Worm (Caenorhabditis elegans) whole organism, L1 larva: Measurements from ENCODE around the gene unc-47.

ENCODE experiments used
- C16A3.4 ChIP-seq: fragments of 150-350 bp; optimal IDR thresholded peaks from 2 replicates; lab custom pipeline; 2014; ENCODE audit warnings: missing biosample characterization, missing genetic modification characterization
- C34B4.2 ChIP-seq: sonication (generic microtip); optimal IDR thresholded peaks from 2 replicates; lab custom pipeline; 2017; ENCODE audit warnings: mild to moderate bottlenecking, missing genetic modification characterization, missing compliant biosample characterization
- Y116A8C.19 ChIP-seq: sonication (generic microtip); optimal IDR thresholded peaks from 2 replicates; lab custom pipeline; 2016; ENCODE audit warnings: missing compliant biosample characterization, missing genetic modification characterization, borderline replicate concordance
- alr-1 ChIP-seq: fragments of 200-800 bp; sonication (Bioruptor generic); optimal IDR thresholded peaks from 2 replicates; lab custom pipeline; 2018; ENCODE audit warnings: borderline replicate concordance, mild to moderate bottlenecking, missing genetic modification characterization, missing compliant biosample characterization
- aly-2 ChIP-seq: fragments of 150-350 bp; optimal IDR thresholded peaks from 2 replicates; lab custom pipeline; 2014; ENCODE audit warnings: missing biosample characterization, missing genetic modification characterization
- ama-1 ChIP-seq: fragments of 150-350 bp; optimal IDR thresholded peaks from 2 replicates; lab custom pipeline; 2014
- ceh-8 ChIP-seq: fragments of 200-800 bp; sonication (Bioruptor generic); optimal IDR thresholded peaks from 2 replicates; lab custom pipeline; 2018; ENCODE audit warnings: mild to moderate bottlenecking, missing genetic modification characterization, moderate library complexity, missing compliant biosample characterization
- ceh-82 ChIP-seq, 3 experiments: fragments of 150-350 bp in 1 of 3; sonication (generic microtip) in 2 of 3; optimal IDR thresholded peaks; 2 replicates each; lab custom pipeline; 2014 to 2017; ENCODE audit warnings: missing biosample characterization in 3 of 3, missing genetic modification characterization in 3 of 3
- ceh-88 ChIP-seq: fragments of 200-800 bp; sonication (Bioruptor generic); IDR thresholded peaks from 2 replicates; pipeline ENCODE4 v1.3.6; 2022; ENCODE audit warnings: missing genetic modification characterization, missing compliant biosample characterization
- ces-1 ChIP-seq: fragments of 150-350 bp; optimal IDR thresholded peaks from 2 replicates; lab custom pipeline; 2014; ENCODE audit warnings: missing biosample characterization, missing genetic modification reagents, missing genetic modification characterization
- dpl-1 ChIP-seq, 3 experiments: fragments of 150-350 bp in 2 of 3; sonication (generic microtip) in 1 of 3; optimal IDR thresholded peaks; 2 replicates each; lab custom pipeline; 2014 to 2017; ENCODE audit warnings: missing biosample characterization in 3 of 3, missing genetic modification characterization in 3 of 3, missing genetic modification reagents in 3 of 3
- efl-3 ChIP-seq: fragments of 200-800 bp; sonication (Bioruptor generic); optimal IDR thresholded peaks from 2 replicates; lab custom pipeline; 2018; ENCODE audit warnings: mild to moderate bottlenecking, missing genetic modification characterization, missing compliant biosample characterization
- egl-13 ChIP-seq: sonication (generic microtip); optimal IDR thresholded peaks from 2 replicates; lab custom pipeline; 2016; ENCODE audit warnings: missing genotype, missing genetic modification reagents, missing genetic modification characterization, missing compliant biosample characterization
- elt-3 ChIP-seq, 6 experiments: fragments of 150-350 bp in 1 of 6; sonication (generic microtip); optimal IDR thresholded peaks; 2 replicates each; lab custom pipeline; 2017 to 2018; ENCODE audit warnings: missing biosample characterization in 6 of 6, missing genetic modification characterization in 6 of 6, inconsistent platforms in 1 of 6
- fkh-10 ChIP-seq: sonication (generic microtip); optimal IDR thresholded peaks from 2 replicates; lab custom pipeline; 2017; ENCODE audit warnings: missing biosample characterization, missing genetic modification reagents, missing genetic modification characterization
- fos-1 ChIP-seq: fragments of 150-350 bp; optimal IDR thresholded peaks from 2 replicates; lab custom pipeline; 2014; ENCODE audit warnings: missing biosample characterization, missing genetic modification characterization
- grh-1 ChIP-seq: fragments of 200-800 bp; sonication (Bioruptor generic); IDR thresholded peaks from 2 replicates; pipeline ENCODE4 v1.3.6; 2022; ENCODE audit warnings: missing genetic modification reagents, missing genetic modification characterization, missing compliant biosample characterization
- hlh-4 ChIP-seq: sonication (generic microtip); optimal IDR thresholded peaks from 2 replicates; lab custom pipeline; 2016; ENCODE audit warnings: mild to moderate bottlenecking, missing genetic modification characterization, missing compliant biosample characterization
- jun-1 ChIP-seq: fragments of 150-350 bp; optimal IDR thresholded peaks from 2 replicates; lab custom pipeline; 2014; ENCODE audit warnings: missing biosample characterization, missing genetic modification reagents, missing genetic modification characterization
- lin-13 ChIP-seq: fragments of 150-350 bp; optimal IDR thresholded peaks from 2 replicates; lab custom pipeline; 2014; ENCODE audit warnings: missing biosample characterization, missing genetic modification reagents, missing genetic modification characterization
- lin-15B ChIP-seq: fragments of 150-350 bp; sonication (generic microtip); optimal IDR thresholded peaks from 3 replicates; lab custom pipeline; 2014; ENCODE audit warnings: missing biosample characterization, missing genetic modification characterization
- lin-39 ChIP-seq: fragments of 150-350 bp; optimal IDR thresholded peaks from 2 replicates; lab custom pipeline; 2014; ENCODE audit warnings: missing biosample characterization, missing genetic modification reagents, missing genetic modification characterization
- lir-3 ChIP-seq: sonication (generic microtip); optimal IDR thresholded peaks from 2 replicates; lab custom pipeline; 2016; ENCODE audit warnings: mild to moderate bottlenecking, missing genetic modification characterization, moderate library complexity, missing compliant biosample characterization; ENCODE audit not compliant: poor library complexity
- lsy-2 ChIP-seq, 2 experiments: fragments of 150-350 bp; optimal IDR thresholded peaks; 2 replicates each; lab custom pipeline; 2014; ENCODE audit warnings: missing biosample characterization in 2 of 2, missing genetic modification characterization in 2 of 2
- mep-1 ChIP-seq: fragments of 150-350 bp; optimal IDR thresholded peaks from 2 replicates; lab custom pipeline; 2014; ENCODE audit warnings: missing biosample characterization, missing genetic modification characterization
- nhr-11 ChIP-seq: fragments of 150-350 bp; optimal IDR thresholded peaks from 2 replicates; lab custom pipeline; 2014; ENCODE audit warnings: missing biosample characterization, missing genetic modification characterization
- nhr-12 ChIP-seq: sonication (generic microtip); optimal IDR thresholded peaks from 2 replicates; lab custom pipeline; 2017; ENCODE audit warnings: missing biosample characterization, missing genetic modification characterization
- nhr-19 ChIP-seq: fragments of 200-800 bp; sonication (Bioruptor generic); conservative IDR thresholded peaks from 2 replicates; pipeline ENCODE4 v1.3.6; 2022; ENCODE audit warnings: missing genetic modification characterization, missing compliant biosample characterization
- nhr-20 ChIP-seq: sonication (generic microtip); optimal IDR thresholded peaks from 2 replicates; lab custom pipeline; 2016; ENCODE audit warnings: mild to moderate bottlenecking, missing genetic modification characterization, missing compliant biosample characterization
- nhr-237 ChIP-seq: fragments of 150-350 bp; optimal IDR thresholded peaks from 2 replicates; lab custom pipeline; 2014; ENCODE audit warnings: missing biosample characterization, missing genetic modification characterization
- nhr-47 ChIP-seq: sonication (generic microtip); optimal IDR thresholded peaks from 2 replicates; lab custom pipeline; 2016; ENCODE audit warnings: mild to moderate bottlenecking, missing genetic modification characterization, moderate library complexity, missing compliant biosample characterization
- nhr-76 ChIP-seq: sonication (generic microtip); optimal IDR thresholded peaks from 2 replicates; lab custom pipeline; 2017; ENCODE audit warnings: missing biosample characterization, missing genetic modification characterization
- nhr-90 ChIP-seq: sonication (generic microtip); optimal IDR thresholded peaks from 2 replicates; lab custom pipeline; 2016; ENCODE audit warnings: mild to moderate bottlenecking, missing genetic modification characterization, missing compliant biosample characterization; ENCODE audit not compliant: poor library complexity
- pag-3 ChIP-seq: sonication (generic microtip); optimal IDR thresholded peaks from 2 replicates; lab custom pipeline; 2017; ENCODE audit warnings: missing genetic modification characterization, mild to moderate bottlenecking, missing compliant biosample characterization, antibody characterized with exemption, borderline replicate concordance; ENCODE audit not compliant: insufficient read depth
- rnt-1 ChIP-seq: sonication (generic microtip); optimal IDR thresholded peaks from 2 replicates; lab custom pipeline; 2016; ENCODE audit warnings: mild to moderate bottlenecking, missing genetic modification characterization, moderate library complexity, missing compliant biosample characterization
- snpc-4 ChIP-seq: fragments of 150-350 bp; optimal IDR thresholded peaks from 2 replicates; lab custom pipeline; 2014; ENCODE audit warnings: missing biosample characterization, missing genetic modification characterization
- snu-23 ChIP-seq: sonication (generic microtip); optimal IDR thresholded peaks from 2 replicates; lab custom pipeline; 2016; ENCODE audit warnings: missing genetic modification characterization, missing compliant biosample characterization
- sox-4 ChIP-seq: sonication (generic microtip); optimal IDR thresholded peaks from 2 replicates; lab custom pipeline; 2016; ENCODE audit warnings: missing genetic modification characterization, missing compliant biosample characterization
- sptf-1 ChIP-seq: fragments of 150-350 bp; optimal IDR thresholded peaks from 2 replicates; lab custom pipeline; 2014; ENCODE audit warnings: missing biosample characterization, missing genetic modification characterization
- sup-37 ChIP-seq: fragments of 200-800 bp; sonication (Bioruptor generic); optimal IDR thresholded peaks from 2 replicates; lab custom pipeline; 2018; ENCODE audit warnings: mild to moderate bottlenecking, missing genetic modification characterization, missing compliant biosample characterization
- swsn-7 ChIP-seq: sonication (generic microtip); optimal IDR thresholded peaks from 2 replicates; lab custom pipeline; 2016; ENCODE audit warnings: missing genetic modification characterization, missing compliant biosample characterization
- tbx-2 ChIP-seq: sonication (generic microtip); optimal IDR thresholded peaks from 2 replicates; lab custom pipeline; 2016; ENCODE audit warnings: missing genetic modification characterization, missing compliant biosample characterization
- tlp-1 ChIP-seq: fragments of 150-350 bp; optimal IDR thresholded peaks from 2 replicates; lab custom pipeline; 2014; ENCODE audit warnings: missing biosample characterization, missing genetic modification characterization
- unc-130 ChIP-seq: fragments of 150-350 bp; optimal IDR thresholded peaks from 2 replicates; lab custom pipeline; 2017; ENCODE audit warnings: missing biosample characterization, missing genetic modification characterization, inconsistent platforms
- unc-30 ChIP-seq: sonication (generic microtip); optimal IDR thresholded peaks from 2 replicates; lab custom pipeline; 2017; ENCODE audit warnings: missing biosample characterization, missing genetic modification characterization
- unc-62 ChIP-seq: fragments of 150-350 bp; optimal IDR thresholded peaks from 2 replicates; lab custom pipeline; 2014; ENCODE audit warnings: missing biosample characterization, missing genetic modification reagents, missing genetic modification characterization
- unc-98 ChIP-seq: fragments of 200-800 bp; sonication (Bioruptor generic); IDR thresholded peaks from 2 replicates; pipeline ENCODE4 v1.3.6; 2022; ENCODE audit warnings: missing genetic modification characterization, missing compliant biosample characterization
- xbp-1 ChIP-seq: sonication (generic microtip); optimal IDR thresholded peaks from 2 replicates; lab custom pipeline; 2016; ENCODE audit warnings: missing genetic modification characterization, missing compliant biosample characterization
- ztf-11 ChIP-seq, 2 experiments: sonication (generic microtip); optimal IDR thresholded peaks; 2 replicates each; lab custom pipeline; 2016 to 2017; ENCODE audit warnings: missing genetic modification characterization in 2 of 2, missing biosample characterization in 1 of 2, missing compliant biosample characterization in 1 of 2

unc-47 gene

DNA sequence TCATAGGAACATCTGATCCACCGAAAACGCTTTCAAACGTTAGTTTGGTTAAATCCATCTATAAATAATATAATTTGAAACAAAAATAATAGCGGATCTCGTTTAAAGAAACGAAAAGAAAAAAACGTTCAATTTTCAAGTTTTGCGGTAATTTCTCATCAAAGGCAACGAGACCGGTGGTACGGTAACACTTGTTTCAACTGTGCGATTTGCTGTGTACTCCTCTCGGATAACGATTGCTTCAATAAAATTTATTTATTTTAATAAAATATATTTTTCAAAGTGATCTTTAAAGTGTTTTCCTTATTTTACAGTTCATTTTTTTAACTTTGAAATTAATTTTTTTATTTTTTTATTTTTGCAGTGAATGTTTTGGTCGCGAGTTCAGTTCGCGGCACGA lies 32.5 kb upstream of the unc-47 start, which contains the start of the genes rde-4 and cox-14 (continued):
- TF ChIP-seq fkh-10 (GFP tag; lab: Kevin White, UChicago) = peak; percentile 16
- peak; percentile 59 to 85 (median 68) for TF ChIP-seq ceh-82 (tag; optimal IDR thresholded peaks at IDR 0.05; lab: Kevin White, UChicago)
- TF ChIP-seq tbx-2 (tag; lab: Kevin White, UChicago) = peak; percentile 82
- TF ChIP-seq xbp-1 (tag; lab: Kevin White, UChicago) = peak; percentile 84
- TF ChIP-seq nhr-76 (tag; lab: Kevin White, UChicago) = no peak
- TF ChIP-seq ceh-8 (GFP tag; lab: Kevin White, UChicago) = peak; percentile 81
- peak; percentile 56 for TF ChIP-seq sox-4 (tag; lab: Kevin White, UChicago)
- peak; percentile 85 for TF ChIP-seq swsn-7 (tag; lab: Kevin White, UChicago)
- no peak for TF ChIP-seq nhr-12

DNA sequence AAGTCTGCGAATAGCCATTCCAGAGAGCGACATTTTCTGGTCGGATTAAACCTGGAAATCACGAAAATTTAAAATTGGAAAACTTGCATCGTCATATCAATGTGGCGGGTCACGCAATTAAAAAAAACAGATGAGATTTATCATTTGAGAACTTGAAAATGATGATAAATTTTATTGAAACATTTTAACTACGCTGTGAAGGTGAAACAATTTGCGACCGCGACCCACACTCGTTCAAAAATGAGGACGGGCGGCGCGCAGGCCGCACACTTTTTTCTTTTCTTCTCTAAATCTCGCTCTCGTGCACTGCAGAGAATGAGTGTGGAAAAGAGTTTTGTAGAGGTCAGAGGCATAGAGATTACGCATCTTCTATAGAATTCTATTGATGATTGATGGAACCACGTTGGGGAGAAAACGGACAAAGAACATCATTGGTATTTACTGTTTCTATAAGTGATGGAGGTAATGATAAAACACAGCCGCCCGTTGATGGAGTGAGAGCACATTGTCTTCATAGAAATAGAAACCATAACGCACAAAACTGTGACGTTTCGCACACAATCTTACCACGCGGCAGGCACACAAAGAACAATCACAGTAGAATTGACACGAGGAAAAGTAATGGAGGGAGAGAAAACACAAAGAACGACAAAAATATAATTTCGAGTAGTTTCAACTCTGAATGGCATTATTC lies 30.7 kb upstream of the unc-47 start, which contains the start of gene cts-1:
cts-1 (minus strand) TSS at position 51 of the 694 bp plus-strand sequence.
- TF ChIP-seq grh-1 (GFP tag; lab: Robert Waterston, UW) (no peak), nhr-19 (no peak), aly-2 (peak; percentile 12), sox-4 (tag; lab: Kevin White, UChicago) (no peak), pag-3 (tag; lab: Kevin White, UChicago) (peak; percentile 47), ces-1 (no peak), nhr-237 (peak; percentile 12), nhr-47 (tag; lab: Kevin White, UChicago) (peak; percentile 76), snpc-4 (tag; lab: Kevin White, UChicago) (peak; percentile 30), nhr-12 (no peak), C16A3.4 (tag; lab: Kevin White, UChicago) (peak; percentile 65), efl-3 (GFP tag; lab: Kevin White, UChicago) (no peak), ztf-11 (tag; optimal IDR thresholded peaks at IDR 0.05; lab: Kevin White, UChicago) (no peak), ama-1 (lab: Kevin White, UChicago) (no peak), fos-1 (tag; lab: Kevin White, UChicago) (no peak), lsy-2 (tag; optimal IDR thresholded peaks at IDR 0.05; lab: Kevin White, UChicago) (peak; percentile 78 to 95), sup-37 (GFP tag; lab: Kevin White, UChicago) (no peak), nhr-90 (peak; percentile 79), mep-1 (tag; lab: Kevin White, UChicago) (peak; percentile 81), unc-130 (tag; lab: Kevin White, UChicago) (peak; percentile 87), unc-62 (GFP tag; lab: Kevin White, UChicago) (no peak), tlp-1 (no peak), rnt-1 (tag; lab: Kevin White, UChicago) (peak; percentile 85), jun-1 (tag; lab: Kevin White, UChicago) (no peak), lin-13 (peak; percentile 35), snu-23 (GFP tag; lab: Kevin White, UChicago) (peak; percentile 89), Y116A8C.19 (tag; lab: Kevin White, UChicago) (no peak), unc-30 (tag; lab: Kevin White, UChicago) (no peak), lin-15B (tag; lab: Kevin White, UChicago) (peak; percentile 67), lir-3 (tag; lab: Kevin White, UChicago) (peak; percentile 66), C34B4.2 (peak; percentile 84), ceh-82 (tag; optimal IDR thresholded peaks at IDR 0.05; lab: Kevin White, UChicago) (peak in 2 of 3 experiments; percentile 35 to 83), swsn-7 (tag; lab: Kevin White, UChicago) (peak; percentile 73), nhr-20 (tag; lab: Kevin White, UChicago) (peak; percentile 92), elt-3 (tag; optimal IDR thresholded peaks at IDR 0.05; lab: Kevin White, UChicago) (peak in 5 of 6 experiments; percentile 18 to 68 (median 66)), ceh-8 (GFP tag; lab: Kevin White, UChicago) (no peak), alr-1 (no peak), hlh-4 (tag; lab: Kevin White, UChicago) (no peak), ceh-88 (no peak), lin-39 (tag; lab: Kevin White, UChicago) (no peak), dpl-1 (GFP tag; optimal IDR thresholded peaks at IDR 0.05; lab: Kevin White, UChicago) (peak; percentile 41 to 60 (median 53)), sptf-1 (tag; lab: Kevin White, UChicago) (no peak), unc-98 (GFP tag; lab: Robert Waterston, UW) (no peak), egl-13 (tag; lab: Kevin White, UChicago) (no peak), nhr-11 (tag; lab: Kevin White, UChicago) (peak; percentile 10)
